Worm (Caenorhabditis elegans): ENCODE measurements around the gene clc-20.

clc-20 gene

ce11 chrIII:853859-854359, 18.5 kb upstream of the clc-20 start, which contains the start of the genes rnp-5 and tag-51:
Gene rnp-5 (minus strand): TSS chrIII:853909.
Gene tag-51 (plus strand): TSS chrIII:854221.
- no peak for TF ChIP-seq unc-62 (GFP tag; optimal IDR thresholded peaks at IDR 0.05)

DNA sequence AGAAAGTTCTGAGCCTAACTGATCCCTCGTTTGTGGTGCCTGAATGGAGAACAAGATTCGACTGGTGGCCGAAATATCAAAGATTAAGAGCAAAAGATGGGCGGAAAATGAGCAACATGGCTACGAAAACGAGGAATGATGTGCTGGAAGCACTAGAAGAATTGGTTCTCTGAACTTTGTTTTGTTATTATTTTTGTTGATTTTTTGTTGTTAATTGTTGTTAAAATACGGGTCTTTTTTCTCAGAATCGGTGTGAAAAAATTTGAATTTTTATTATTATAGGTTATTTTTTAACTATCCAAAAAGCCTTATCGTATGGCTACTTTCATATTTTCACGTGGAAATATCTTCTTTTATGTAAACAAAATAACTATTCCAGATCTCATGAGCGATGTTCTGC, 16.1 kb upstream of the clc-20 start, which contains the start of gene K02F3.12:
Gene K02F3.12, plus strand, starts transcription at position 301 of the 400 bp plus-strand sequence.
- TF ChIP-seq unc-62 (GFP tag; optimal IDR thresholded peaks at IDR 0.05), result no peak

DNA sequence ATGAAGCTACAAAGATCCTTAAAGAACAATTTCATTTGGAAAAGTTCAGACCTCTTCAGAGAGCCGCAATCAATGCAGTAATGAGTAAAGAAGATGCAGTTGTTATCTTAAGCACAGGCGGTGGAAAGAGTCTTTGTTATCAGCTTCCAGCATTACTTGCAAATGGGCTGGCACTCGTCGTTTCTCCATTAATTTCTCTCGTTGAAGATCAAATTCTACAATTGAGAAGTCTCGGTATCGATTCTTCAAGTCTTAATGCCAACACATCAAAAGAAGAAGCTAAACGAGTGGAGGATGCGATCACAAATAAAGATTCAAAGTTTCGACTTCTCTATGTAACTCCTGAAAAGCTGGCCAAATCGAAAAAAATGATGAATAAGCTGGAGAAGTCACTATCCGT, 15.5 kb upstream of the clc-20 start:
- TF ChIP-seq unc-62 (GFP tag; optimal IDR thresholded peaks at IDR 0.05), result no peak

DNA sequence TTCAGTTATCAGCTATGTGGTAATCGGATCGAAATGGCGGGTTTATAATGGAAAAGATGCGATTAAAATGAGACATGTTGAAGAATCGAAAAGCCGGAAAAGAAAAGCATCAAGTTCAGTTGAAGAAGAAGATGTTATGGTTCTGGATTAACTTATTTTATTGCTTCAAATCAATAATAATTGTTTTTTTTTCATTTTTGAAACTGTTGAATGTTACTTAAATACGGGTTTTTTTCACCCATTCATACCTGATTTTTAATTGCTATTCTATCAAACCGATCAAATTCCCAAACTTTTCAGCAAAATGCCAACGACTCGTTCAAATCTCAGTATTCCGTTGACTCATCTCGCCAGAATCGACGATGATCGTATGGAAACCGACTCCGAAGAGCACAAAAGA, 12.5 kb upstream of the clc-20 start, which contains the start of gene exos-4.2:
Gene exos-4.2, plus strand, starts transcription at position 301 of the 400 bp plus-strand sequence.
- no peak for TF ChIP-seq unc-62 (GFP tag; optimal IDR thresholded peaks at IDR 0.05)

DNA sequence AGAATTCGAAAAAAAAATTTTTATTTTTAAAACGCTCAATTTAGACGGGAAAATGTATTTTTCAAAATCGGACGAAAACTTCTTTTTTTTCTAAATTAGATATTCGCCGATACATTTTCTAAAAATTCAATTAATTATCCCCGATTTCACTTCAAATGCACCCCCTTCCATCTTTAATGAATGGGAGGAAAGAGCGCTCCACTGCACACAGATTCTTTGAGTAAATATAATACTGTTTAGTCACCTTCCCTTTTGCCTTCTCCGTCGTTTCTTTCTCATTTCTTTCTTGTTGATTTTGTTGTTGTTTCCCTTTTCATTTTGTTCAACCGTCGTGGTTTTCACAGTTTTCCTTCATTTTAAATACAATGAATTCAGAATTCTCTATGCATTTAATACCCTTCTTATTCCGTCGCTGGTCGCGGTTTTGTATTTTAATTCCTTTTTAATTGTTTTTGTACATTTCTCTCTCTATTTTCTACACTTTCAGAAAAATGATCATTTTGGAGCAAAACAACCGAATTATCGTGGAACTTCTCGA, 10.5 kb upstream of the clc-20 start, which contains the start of gene arx-4:
Gene arx-4, plus strand, starts transcription at position 488 of the 538 bp plus-strand sequence.
- no peak for TF ChIP-seq unc-62 (GFP tag; optimal IDR thresholded peaks at IDR 0.05)

DNA sequence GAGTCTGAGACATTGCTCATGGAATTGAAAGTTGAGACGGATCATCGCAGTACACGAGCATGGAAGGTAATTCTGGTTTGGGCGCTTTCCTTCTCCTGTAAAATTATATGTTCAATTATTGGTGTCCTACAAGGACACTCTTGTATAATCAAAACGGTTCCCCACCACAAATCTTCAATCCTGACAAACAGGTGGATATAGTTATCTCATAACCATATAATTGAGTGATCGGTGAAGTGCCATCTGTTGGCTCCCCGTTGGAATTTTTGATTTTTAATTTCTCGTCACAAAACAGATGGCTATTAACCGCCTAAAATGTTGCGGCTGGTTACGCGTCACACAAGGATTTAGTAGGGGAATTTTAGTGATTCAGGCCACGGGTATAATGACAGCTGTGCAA, 3.5 kb upstream of the clc-20 start:
- TF ChIP-seq unc-62 (GFP tag; optimal IDR thresholded peaks at IDR 0.05), result no peak

- no peak for TF ChIP-seq unc-62 (GFP tag; optimal IDR thresholded peaks at IDR 0.05)
Measured at ce11 chrIII:869869-870268, 2.5 kb upstream of the clc-20 start, which contains the start of gene T24C4.2. Gene T24C4.2 (minus strand): TSS chrIII:869969.

DNA sequence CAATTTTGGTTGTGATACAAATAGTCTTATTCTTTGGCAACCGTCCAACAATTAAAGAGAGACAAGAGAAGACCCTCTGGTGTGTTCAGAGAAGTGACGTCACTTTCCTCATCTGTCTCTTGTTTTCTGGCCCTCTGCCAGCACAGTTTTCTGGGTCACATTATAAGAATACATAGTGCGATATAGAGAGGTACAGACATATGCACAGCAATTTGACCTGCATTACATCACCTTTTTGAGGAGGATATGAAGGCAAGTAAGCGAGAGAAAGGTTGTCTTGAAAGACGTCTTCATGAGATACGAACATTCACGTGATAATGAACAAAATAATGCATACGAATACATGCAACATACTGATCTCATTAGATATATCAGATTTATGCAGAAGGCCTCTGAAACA, 1.8 kb upstream of the clc-20 start:
- TF ChIP-seq unc-62 (GFP tag; optimal IDR thresholded peaks at IDR 0.05), result no peak

DNA sequence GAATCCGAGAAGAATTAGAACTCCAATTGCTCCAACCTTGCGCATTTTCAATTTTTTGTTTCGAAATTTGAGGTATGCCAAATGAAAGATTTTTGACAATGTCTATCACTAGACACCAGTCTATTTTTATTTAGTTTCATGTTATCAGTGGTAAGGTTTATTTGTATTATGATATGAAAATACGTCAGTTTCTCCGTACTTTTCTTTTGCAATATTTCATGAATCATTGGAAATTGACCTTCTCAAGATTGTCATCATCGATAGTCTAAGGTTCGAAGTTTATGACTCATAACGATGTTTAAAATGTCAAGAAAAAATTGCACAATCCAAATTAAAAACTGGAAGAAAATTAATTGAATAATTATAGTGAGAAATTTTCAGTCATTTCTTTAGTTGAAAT, 1.0 kb downstream of the clc-20 start, which contains the start of gene clc-19:
Gene clc-19, minus strand, starts transcription at position 135 of the 400 bp plus-strand sequence.
- TF ChIP-seq unc-62 (GFP tag; optimal IDR thresholded peaks at IDR 0.05), result no peak

ce11 chrIII:879634-880033, 7.3 kb downstream of the clc-20 start, which contains the start of the genes T24C4.5 and ucr-2.3:
Gene T24C4.5 (minus strand): TSS chrIII:879734.
Gene ucr-2.3 (plus strand): TSS chrIII:879860.
- TF ChIP-seq unc-62 (GFP tag; optimal IDR thresholded peaks at IDR 0.05), result no peak

- no peak for TF ChIP-seq unc-62 (GFP tag; optimal IDR thresholded peaks at IDR 0.05)
Measured at ce11 chrIII:880840-881239, 8.5 kb downstream of the clc-20 start.

ce11 chrIII:881460-881859, 9.1 kb downstream of the clc-20 start:
- TF ChIP-seq unc-62 (GFP tag; optimal IDR thresholded peaks at IDR 0.05), result no peak

DNA sequence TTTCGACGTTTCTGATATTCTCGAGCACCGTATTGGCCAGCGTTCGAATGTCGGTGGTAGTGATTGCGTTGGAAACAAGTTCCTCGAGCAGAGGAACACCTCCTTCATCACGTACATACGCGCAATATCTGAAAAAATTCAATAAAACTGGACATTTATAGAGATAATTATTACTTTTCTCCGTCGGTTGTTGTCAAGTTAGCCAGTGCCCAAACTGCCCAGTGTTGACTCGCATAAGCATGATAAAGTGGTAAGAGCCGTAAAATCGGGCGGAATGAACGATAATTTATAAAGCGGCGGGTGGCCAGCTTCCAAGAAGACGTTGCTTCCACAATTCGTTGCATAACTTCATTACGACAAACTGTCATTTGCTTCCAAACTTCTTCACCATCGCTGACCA, 11.2 kb downstream of the clc-20 start:
- TF ChIP-seq unc-62 (GFP tag; optimal IDR thresholded peaks at IDR 0.05), result no peak

- TF ChIP-seq unc-62 (GFP tag; optimal IDR thresholded peaks at IDR 0.05), result no peak
Measured at ce11 chrIII:886726-887125, 14.3 kb downstream of the clc-20 start, which contains the start of gene zer-1. Gene zer-1 (minus strand): TSS chrIII:886793.

DNA sequence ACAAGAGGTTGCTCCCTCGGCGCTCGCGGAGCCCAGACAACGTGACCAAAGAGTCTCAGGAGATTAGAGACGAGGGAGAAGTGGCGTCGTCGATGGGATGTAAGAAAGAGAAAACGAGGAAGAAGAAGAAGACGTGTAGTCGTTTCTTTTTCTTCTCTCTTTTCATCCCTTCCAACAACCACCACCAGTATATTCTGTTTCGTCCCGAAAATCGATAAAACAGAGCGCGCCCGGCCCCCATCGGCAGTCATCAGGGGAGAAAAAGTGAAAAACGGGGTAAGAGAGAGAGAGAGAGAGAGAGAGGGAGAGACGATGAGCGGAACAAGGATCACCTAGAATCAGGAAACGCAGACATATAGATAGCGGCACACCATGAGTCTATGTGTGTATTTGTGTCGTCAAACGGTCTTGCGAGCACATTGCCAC, 15.5 kb downstream of the clc-20 start:
- TF ChIP-seq unc-62 (GFP tag; optimal IDR thresholded peaks at IDR 0.05), result no peak

DNA sequence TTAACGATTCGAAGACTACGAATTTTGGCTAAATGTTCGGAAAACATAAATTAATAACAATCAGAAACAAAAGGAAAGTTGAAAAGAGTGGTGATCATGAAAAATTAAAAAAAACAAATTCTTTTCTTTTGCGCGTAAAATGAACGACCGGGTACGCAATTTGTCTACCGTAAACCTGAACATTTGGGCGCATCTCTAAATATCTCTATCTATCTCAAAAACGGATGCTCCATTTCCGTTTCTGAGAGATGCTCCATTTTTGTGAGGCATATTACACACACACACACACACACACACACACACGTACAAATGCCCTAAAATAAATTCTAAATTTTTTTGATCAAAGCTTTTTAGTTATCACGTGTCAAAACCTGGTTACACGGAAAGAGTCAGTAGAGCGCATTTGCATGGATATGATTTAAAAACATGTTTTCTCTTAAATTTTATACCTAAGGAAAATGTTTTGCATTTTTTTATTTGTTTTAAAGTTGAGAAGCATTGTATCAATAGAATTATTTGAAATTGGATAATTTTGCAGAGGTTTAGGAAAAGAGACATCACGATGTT, 16.7 kb downstream of the clc-20 start:
- TF ChIP-seq unc-62 (GFP tag; optimal IDR thresholded peaks at IDR 0.05), result no peak

ce11 chrIII:891014-891413, 18.6 kb downstream of the clc-20 start, which contains the start of gene T24C4.10:
Gene T24C4.10 (minus strand): TSS chrIII:891243.
- no peak for TF ChIP-seq unc-62 (GFP tag; optimal IDR thresholded peaks at IDR 0.05)
